Worm (Caenorhabditis elegans): ENCODE results near the gene kin-16.

Gene kin-16

ce11 chrII:9416381-9417276, 19.3 kb downstream of the kin-16 start, which contains the start of the genes gss-1 and chch-3 (continued):
- TF ChIP-seq Y116A8C.19 (tag; optimal IDR thresholded peaks at IDR 0.05; ENCODE audit: borderline replicate concordance), result no peak
- no peak for TF ChIP-seq elt-3 (tag; optimal IDR thresholded peaks at IDR 0.05)
- TF ChIP-seq dpl-1 (GFP tag; optimal IDR thresholded peaks at IDR 0.05), result peak; percentile 44 to 77 (median 75)
- TF ChIP-seq unc-130 (tag; optimal IDR thresholded peaks at IDR 0.05), result peak; percentile 39
- TF ChIP-seq mep-1 (tag; optimal IDR thresholded peaks at IDR 0.05), result peak; percentile 78
- peak; percentile 48 for TF ChIP-seq lin-15B (tag; optimal IDR thresholded peaks at IDR 0.05)
- no peak for TF ChIP-seq sox-4 (tag; optimal IDR thresholded peaks at IDR 0.05)
- TF ChIP-seq lsy-2 (tag; optimal IDR thresholded peaks at IDR 0.05), result peak; percentile 71 to 84
- peak; percentile 80 for TF ChIP-seq nhr-71 (tag; optimal IDR thresholded peaks at IDR 0.05)
- peak; percentile 66 for TF ChIP-seq swsn-7 (tag; optimal IDR thresholded peaks at IDR 0.05)
- TF ChIP-seq skn-1 (tag; optimal IDR thresholded peaks at IDR 0.05), result peak; percentile 68
- peak; percentile 79 for TF ChIP-seq rnt-1 (tag; optimal IDR thresholded peaks at IDR 0.05)
- no peak for TF ChIP-seq hlh-17 (GFP tag; optimal IDR thresholded peaks at IDR 0.05; ENCODE audit: borderline replicate concordance)
- TF ChIP-seq lin-35 (GFP tag; optimal IDR thresholded peaks at IDR 0.05), result peak; percentile 75 to 81
- TF ChIP-seq fos-1 (tag; optimal IDR thresholded peaks at IDR 0.05), result no peak
- TF ChIP-seq C16A3.4 (tag; optimal IDR thresholded peaks at IDR 0.05), result peak; percentile 38

ce11 chrII:9412086-9412608, 23.8 kb downstream of the kin-16 start, which contains the start of gene arrd-3:
Gene arrd-3 (plus strand): TSS chrII:9412558.
- peak; percentile 10 for TF ChIP-seq tlp-1 (tag; optimal IDR thresholded peaks at IDR 0.05)
- peak; percentile 66 for TF ChIP-seq elt-2 (tag; optimal IDR thresholded peaks at IDR 0.05)
- no peak for TF ChIP-seq isw-1 (GFP tag; IDR thresholded peaks at IDR 0.05)
- no peak for TF ChIP-seq hlh-17 (GFP tag; optimal IDR thresholded peaks at IDR 0.05; ENCODE audit: borderline replicate concordance)

ce11 chrII:9411497-9411896, 24.4 kb downstream of the kin-16 start, which contains the start of gene M176.9:
Gene M176.9 (minus strand): TSS chrII:9411597.
- no peak for TF ChIP-seq tlp-1 (tag; optimal IDR thresholded peaks at IDR 0.05)
- TF ChIP-seq ztf-11 (tag; optimal IDR thresholded peaks at IDR 0.05), result no peak
- no peak for TF ChIP-seq fkh-4 (tag; optimal IDR thresholded peaks at IDR 0.05; ENCODE audit: borderline replicate concordance)
- TF ChIP-seq efl-3 (GFP tag; optimal IDR thresholded peaks at IDR 0.05), result no peak
- no peak for TF ChIP-seq nhr-12 (tag; optimal IDR thresholded peaks at IDR 0.05)
- no peak for TF ChIP-seq aha-1 (tag; optimal IDR thresholded peaks at IDR 0.05)
- no peak for TF ChIP-seq ces-1 (GFP tag; optimal IDR thresholded peaks at IDR 0.05)
- no peak for TF ChIP-seq ceh-88 (GFP tag; IDR thresholded peaks at IDR 0.05)
- no peak for TF ChIP-seq sup-37 (GFP tag; optimal IDR thresholded peaks at IDR 0.05)
- TF ChIP-seq zag-1 (tag; optimal IDR thresholded peaks at IDR 0.05), result no peak
- TF ChIP-seq grh-1 (GFP tag; IDR thresholded peaks at IDR 0.05), result no peak
- TF ChIP-seq rnt-1 (tag; optimal IDR thresholded peaks at IDR 0.05), result no peak
- no peak for TF ChIP-seq lin-14 (GFP tag; optimal IDR thresholded peaks at IDR 0.05)
- TF ChIP-seq elt-2 (tag; optimal IDR thresholded peaks at IDR 0.05), result no peak
- no peak for TF ChIP-seq mep-1 (tag; optimal IDR thresholded peaks at IDR 0.05)

DNA sequence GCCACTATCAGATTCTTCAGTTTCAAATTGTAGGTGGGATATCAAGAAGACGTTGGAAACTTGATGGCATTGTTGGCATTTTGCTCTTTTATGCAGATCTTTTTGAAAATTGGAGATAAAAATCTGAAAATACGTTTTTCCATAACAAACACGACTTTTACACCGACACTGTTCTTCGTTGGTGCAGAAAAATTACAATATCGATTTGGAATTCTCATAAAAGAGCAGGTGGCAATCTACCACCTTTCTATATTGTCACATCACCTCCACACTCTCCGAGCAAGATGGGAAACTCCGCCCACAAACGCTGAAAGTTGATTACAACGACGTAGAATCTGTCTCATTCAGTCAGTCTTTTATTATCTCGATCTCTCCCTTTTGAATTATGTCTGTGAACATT, 28.4 kb downstream of the kin-16 start, which contains the start of gene arrd-2:
Gene arrd-2 (plus strand): TSS at position 301 of the 400 bp plus-strand sequence.
- TF ChIP-seq mep-1 (tag; optimal IDR thresholded peaks at IDR 0.05) (no peak), Y116A8C.19 (tag; optimal IDR thresholded peaks at IDR 0.05; ENCODE audit: borderline replicate concordance) (no peak), fkh-4 (tag; optimal IDR thresholded peaks at IDR 0.05; ENCODE audit: borderline replicate concordance) (no peak), pax-3 (tag; optimal IDR thresholded peaks at IDR 0.05) (no peak), ama-1 (optimal IDR thresholded peaks at IDR 0.05) (no peak), mef-2 (tag; optimal IDR thresholded peaks at IDR 0.05) (no peak), nhr-237 (tag; optimal IDR thresholded peaks at IDR 0.05) (no peak), vab-15 (tag; optimal IDR thresholded peaks at IDR 0.05) (no peak), unc-86 (tag; optimal IDR thresholded peaks at IDR 0.05) (no peak), aha-1 (tag; optimal IDR thresholded peaks at IDR 0.05) (no peak), dsc-1 (tag; optimal IDR thresholded peaks at IDR 0.05) (no peak), swsn-7 (tag; optimal IDR thresholded peaks at IDR 0.05) (no peak), rnt-1 (tag; optimal IDR thresholded peaks at IDR 0.05) (no peak), ztf-4 (tag; optimal IDR thresholded peaks at IDR 0.05) (no peak), fkh-10 (GFP tag; optimal IDR thresholded peaks at IDR 0.05) (no peak)
